Worm (Caenorhabditis elegans): ENCODE results near the gene gstk-1.

ce11 chrII:9649191-9649590 is 7.3 kb upstream of the gstk-1 start, which contains the start of gene ZK1307.9:
- no peak for TF ChIP-seq nhr-2 (tag; optimal IDR thresholded peaks at IDR 0.05)
- TF ChIP-seq snpc-4 (tag; optimal IDR thresholded peaks at IDR 0.05) = no peak
- TF ChIP-seq nhr-237 (tag; optimal IDR thresholded peaks at IDR 0.05) = no peak
- TF ChIP-seq blmp-1 (tag; optimal IDR thresholded peaks at IDR 0.05) = no peak
- TF ChIP-seq lsy-2 (tag; optimal IDR thresholded peaks at IDR 0.05) = no peak
- no peak for TF ChIP-seq lin-13 (tag; optimal IDR thresholded peaks at IDR 0.05)
- TF ChIP-seq elt-1 (tag; optimal IDR thresholded peaks at IDR 0.05; ENCODE audit: borderline replicate concordance, insufficient read depth) = no peak
- TF ChIP-seq ztf-11 (tag; optimal IDR thresholded peaks at IDR 0.05) = no peak

Measured in whole organism, mixed stage, embryonic.